Worm (Caenorhabditis elegans) whole organism, young adult: Measurements from ENCODE around the gene K07C11.8.

ENCODE experiments used
- B0019.2 ChIP-seq: fragments of 200-800 bp; sonication (Bioruptor generic); conservative IDR thresholded peaks from 2 replicates; pipeline ENCODE4 v1.3.6; 2022; ENCODE audit warnings: missing genetic modification reagents, missing genetic modification characterization, missing compliant biosample characterization
- F39B2.1 ChIP-seq: fragments of 200-800 bp; sonication (Bioruptor generic); IDR thresholded peaks from 2 replicates; pipeline ENCODE4 v1.3.6; 2022; ENCODE audit warnings: missing genetic modification reagents, missing genetic modification characterization, missing compliant biosample characterization
- ama-1 ChIP-seq, 3 experiments: fragments of 150-350 bp in 1 of 3; sonication (generic microtip) in 2 of 3; optimal IDR thresholded peaks; 2 replicates each; lab custom pipeline; 2014 to 2018; ENCODE audit warnings: missing biosample characterization in 2 of 3, missing genetic modification characterization in 2 of 3, missing genetic modification reagents in 2 of 3
- ceh-27 ChIP-seq: fragments of 200-800 bp; sonication (Bioruptor generic); optimal IDR thresholded peaks from 2 replicates; lab custom pipeline; 2018; ENCODE audit warnings: mild to moderate bottlenecking, missing genetic modification characterization, moderate library complexity, missing compliant biosample characterization
- die-1 ChIP-seq: sonication (generic microtip); optimal IDR thresholded peaks from 2 replicates; lab custom pipeline; 2016; ENCODE audit warnings: missing genotype, mild to moderate bottlenecking, missing genetic modification characterization, missing compliant biosample characterization
- him-1 ChIP-seq: sonication (generic microtip); optimal IDR thresholded peaks from 2 replicates; lab custom pipeline; 2016; ENCODE audit warnings: missing genotype, missing genetic modification reagents, missing genetic modification characterization, missing compliant biosample characterization
- nfya-1 ChIP-seq: sonication (generic microtip); optimal IDR thresholded peaks from 2 replicates; lab custom pipeline; 2017; ENCODE audit warnings: antibody characterized with exemption, missing compliant biosample characterization, missing genetic modification characterization, borderline replicate concordance; ENCODE audit not compliant: insufficient read depth
- nfya-2 ChIP-seq: fragments of 200-800 bp; sonication (Bioruptor generic); IDR thresholded peaks from 2 replicates; pipeline ENCODE4 v1.3.6; 2022; ENCODE audit warnings: missing genetic modification reagents, missing genetic modification characterization, missing compliant biosample characterization
- nhr-120 ChIP-seq: fragments of 200-800 bp; sonication (Bioruptor generic); IDR thresholded peaks from 2 replicates; pipeline ENCODE4 v1.3.6; 2022; ENCODE audit warnings: missing genetic modification characterization, missing compliant biosample characterization
- nhr-80 ChIP-seq: sonication (generic microtip); optimal IDR thresholded peaks from 2 replicates; lab custom pipeline; 2016; ENCODE audit warnings: missing genetic modification characterization, missing compliant biosample characterization
- pha-4 ChIP-seq: fragments of 150-350 bp; sonication (generic microtip); optimal IDR thresholded peaks from 2 replicates; lab custom pipeline; 2014; ENCODE audit warnings: missing biosample characterization, missing genetic modification reagents, missing genetic modification characterization
- snpc-4 ChIP-seq, 5 experiments: fragments of 150-350 bp in 1 of 5; sonication (generic microtip) in 4 of 5; optimal IDR thresholded peaks; 2 replicates each; lab custom pipeline; 2014 to 2018; ENCODE audit warnings: missing genetic modification characterization in 5 of 5, missing biosample characterization in 3 of 5, antibody characterized with exemption in 2 of 5, mild to moderate bottlenecking in 2 of 5, missing compliant biosample characterization in 2 of 5, missing genotype in 2 of 5, moderate library complexity in 2 of 5, missing genetic modification reagents in 1 of 5
- unc-62 ChIP-seq: fragments of 150-350 bp; optimal IDR thresholded peaks from 2 replicates; lab custom pipeline; 2014; ENCODE audit warnings: missing biosample characterization, missing genetic modification reagents, missing genetic modification characterization

- TF ChIP-seq him-1 (tag; lab: Kevin White, UChicago) (no peak), F39B2.1 (GFP tag; lab: Robert Waterston, UW) (no peak), ama-1 (optimal IDR thresholded peaks at IDR 0.05; lab: Kevin White, UChicago) (no peak), ama-1 (GFP tag; optimal IDR thresholded peaks at IDR 0.05; lab: Kevin White, UChicago) (no peak), nhr-80 (tag; lab: Kevin White, UChicago) (no peak), nfya-1 (no peak), unc-62 (no peak), nhr-120 (GFP tag; lab: Robert Waterston, UW) (no peak), snpc-4 (GFP tag; optimal IDR thresholded peaks at IDR 0.05; lab: Kevin White, UChicago) (no peak), snpc-4 (tag; optimal IDR thresholded peaks at IDR 0.05; lab: Kevin White, UChicago) (no peak), die-1 (tag; lab: Kevin White, UChicago) (no peak), pha-4 (tag; lab: Kevin White, UChicago) (no peak), ceh-27 (GFP tag; lab: Kevin White, UChicago) (no peak), B0019.2 (GFP tag; lab: Robert Waterston, UW) (no peak), nfya-2 (GFP tag; lab: Robert Waterston, UW) (no peak)
Measured at ce11 chrV:8252532-8252931, 34.8 kb upstream of the K07C11.8 start.
